Worm (Caenorhabditis elegans): Measurements from ENCODE around the gene F26G1.10.
A peak's percentile ranks its signal among the peaks of the same experiment; 100 is the strongest.

The F26G1.10 gene

ce11 chrII:4741527-4742187 is 32.5 kb upstream of the F26G1.10 start, which contains the start of gene acs-11 (continued):
- TF ChIP-seq zag-1 (tag; optimal IDR thresholded peaks at IDR 0.05) (no peak), F10B5.3 (tag; optimal IDR thresholded peaks at IDR 0.05) (no peak), attf-4 (tag; optimal IDR thresholded peaks at IDR 0.05) (no peak), ZK337.2 (GFP tag; IDR thresholded peaks at IDR 0.05) (no peak), nhr-28 (tag; optimal IDR thresholded peaks at IDR 0.05) (peak; percentile 64), mes-2 (tag; optimal IDR thresholded peaks at IDR 0.05; ENCODE audit: poor library complexity, severe bottlenecking) (peak; percentile 21), lir-3 (tag; optimal IDR thresholded peaks at IDR 0.05) (no peak), ceh-62 (tag; optimal IDR thresholded peaks at IDR 0.05) (no peak), rbr-2 (tag; optimal IDR thresholded peaks at IDR 0.05) (no peak), unc-130 (GFP tag; optimal IDR thresholded peaks at IDR 0.05) (no peak), nhr-48 (tag; optimal IDR thresholded peaks at IDR 0.05) (no peak), ztf-11 (tag; optimal IDR thresholded peaks at IDR 0.05) (no peak), ceh-20 (GFP tag; IDR thresholded peaks at IDR 0.05) (no peak), lim-7 (GFP tag; IDR thresholded peaks at IDR 0.05) (no peak), pqm-1 (tag; optimal IDR thresholded peaks at IDR 0.05) (peak; percentile 18), ces-1 (GFP tag; optimal IDR thresholded peaks at IDR 0.05) (no peak), aly-2 (tag; optimal IDR thresholded peaks at IDR 0.05) (no peak), lin-15B (tag; optimal IDR thresholded peaks at IDR 0.05) (no peak), Y105C5A.15 (GFP tag; IDR thresholded peaks at IDR 0.05) (no peak), mep-1 (tag; optimal IDR thresholded peaks at IDR 0.05) (no peak), fos-1 (tag; optimal IDR thresholded peaks at IDR 0.05) (no peak), daf-19 (GFP tag; conservative IDR thresholded peaks at IDR 0.05) (no peak), madf-9 (GFP tag; conservative IDR thresholded peaks at IDR 0.05) (no peak), daf-12 (tag; optimal IDR thresholded peaks at IDR 0.05) (no peak), mxl-3 (GFP tag; optimal IDR thresholded peaks at IDR 0.05) (no peak), hlh-30 (tag; optimal IDR thresholded peaks at IDR 0.05; ENCODE audit: insufficient read depth) (peak; percentile 61), nhr-41 (GFP tag; IDR thresholded peaks at IDR 0.05) (no peak), mxl-2 (GFP tag; conservative IDR thresholded peaks at IDR 0.05) (no peak), F26F4.8 (GFP tag; conservative IDR thresholded peaks at IDR 0.05) (no peak)

- TF ChIP-seq mes-2 (tag; optimal IDR thresholded peaks at IDR 0.05; ENCODE audit: poor library complexity, severe bottlenecking) (peak; percentile 32), ceh-32 (tag; optimal IDR thresholded peaks at IDR 0.05; ENCODE audit: poor library complexity) (no peak), ztf-11 (tag; optimal IDR thresholded peaks at IDR 0.05) (no peak), ama-1 (optimal IDR thresholded peaks at IDR 0.05) (no peak), aly-2 (tag; optimal IDR thresholded peaks at IDR 0.05) (no peak), lir-3 (tag; optimal IDR thresholded peaks at IDR 0.05) (no peak), lin-29 (GFP tag; IDR thresholded peaks at IDR 0.05) (no peak), fos-1 (tag; optimal IDR thresholded peaks at IDR 0.05) (no peak), php-3 (GFP tag; IDR thresholded peaks at IDR 0.05) (no peak), saeg-2 (GFP tag; IDR thresholded peaks at IDR 0.05) (no peak), pqm-1 (tag; optimal IDR thresholded peaks at IDR 0.05) (no peak), gei-8 (GFP tag; optimal IDR thresholded peaks at IDR 0.05) (no peak), R02D3.7 (tag; optimal IDR thresholded peaks at IDR 0.05) (no peak), mdl-1 (tag; optimal IDR thresholded peaks at IDR 0.05) (peak in 1 of 2 experiments; percentile 71), lim-7 (GFP tag; IDR thresholded peaks at IDR 0.05) (no peak), sdz-12 (GFP tag; optimal IDR thresholded peaks at IDR 0.05) (no peak), hmg-1.1 (GFP tag; IDR thresholded peaks at IDR 0.05) (no peak), nhr-42 (GFP tag; IDR thresholded peaks at IDR 0.05) (no peak), dpl-1 (GFP tag; optimal IDR thresholded peaks at IDR 0.05) (peak; percentile 33), lsy-2 (tag; optimal IDR thresholded peaks at IDR 0.05) (peak in 1 of 2 experiments; percentile 31), T26A8.4 (GFP tag; IDR thresholded peaks at IDR 0.05) (no peak), ceh-82 (tag; optimal IDR thresholded peaks at IDR 0.05) (no peak), daf-16 (GFP tag; optimal IDR thresholded peaks at IDR 0.05) (no peak), daf-16 (tag; optimal IDR thresholded peaks at IDR 0.05) (no peak), ceh-28 (tag; optimal IDR thresholded peaks at IDR 0.05) (no peak), daf-8 (GFP tag; IDR thresholded peaks at IDR 0.05) (no peak), nhr-102 (tag; optimal IDR thresholded peaks at IDR 0.05) (peak; percentile 10), zfp-2 (tag; optimal IDR thresholded peaks at IDR 0.05) (no peak), fkh-10 (GFP tag; optimal IDR thresholded peaks at IDR 0.05) (no peak)
Observed at ce11 chrII:4745281-4745680, 28.9 kb upstream of the F26G1.10 start.

All from whole organism, L4 larva.